Fruit fly (Drosophila melanogaster) whole organism: ENCODE measurements around the gene Mon1.

Source experiments
- CG8478 ChIP-seq: fragments of >200 bp; optimal IDR thresholded peaks from 2 replicates; lab custom pipeline; 2018; ENCODE audit warnings: inconsistent platforms
- EcR ChIP-seq, 2 experiments: fragments of >200 bp; optimal IDR thresholded peaks; 2 replicates each; lab custom pipeline; 2017; ENCODE audit warnings: missing biosample characterization in 2 of 2, missing genetic modification characterization in 2 of 2, missing genetic modification reagents in 2 of 2
- pan ChIP-seq: fragments of >200 bp; optimal IDR thresholded peaks from 2 replicates; lab custom pipeline; 2017
- psq ChIP-seq: fragments of >200 bp; optimal IDR thresholded peaks from 2 replicates; lab custom pipeline; 2017
- usp ChIP-seq: fragments of >200 bp; optimal IDR thresholded peaks from 2 replicates; lab custom pipeline; 2017; ENCODE audit warnings: missing biosample characterization, missing genetic modification characterization, mixed read lengths

DNA sequence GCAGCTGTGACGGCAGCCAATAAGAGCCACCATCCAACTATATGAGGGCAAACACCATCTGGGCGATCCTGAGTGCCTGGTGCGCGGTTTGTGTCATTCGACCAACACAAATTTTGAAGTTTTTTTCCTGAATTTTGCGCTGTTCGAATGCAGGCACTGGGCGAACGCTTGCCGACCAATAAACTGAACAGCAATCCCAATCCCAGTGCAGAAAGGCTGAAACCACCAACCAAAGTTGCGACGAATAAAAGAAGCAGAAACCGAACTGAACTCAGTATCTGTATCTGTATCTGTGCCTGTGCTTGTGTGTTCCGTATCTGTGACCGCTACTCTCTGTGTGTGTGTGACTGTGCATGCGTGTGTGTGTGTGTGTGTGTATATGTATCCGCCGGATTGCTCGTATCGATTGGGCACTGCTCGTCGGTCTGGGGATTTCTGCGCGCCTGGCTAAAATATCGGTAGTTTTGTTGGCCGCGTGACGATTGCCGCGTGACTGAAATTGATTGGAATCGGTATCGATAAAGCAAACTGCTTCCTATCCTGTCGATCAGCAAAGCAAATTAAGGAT, 38.9 kb upstream of the Mon1 start:
- TF ChIP-seq EcR (GFP tag; optimal IDR thresholded peaks at IDR 0.05; lab: Kevin White, UChicago) (peak in 1 of 2 experiments; percentile 46), psq (lab: Kevin White, UChicago) (no peak), usp (no peak), CG8478 (peak; percentile 89), pan (lab: Kevin White, UChicago) (no peak)
